Fruit fly (Drosophila melanogaster) whole organism, prepupa: ENCODE results near the gene Cad87A.

Experiments used
- Blimp-1 ChIP-seq: fragments of 200-800 bp; sonication (Bioruptor generic); optimal IDR thresholded peaks from 3 replicates; lab custom pipeline; 2017; ENCODE audit warnings: missing biosample characterization, missing genetic modification characterization, mild to moderate bottlenecking, moderate library complexity, missing genetic modification reagents
- CG10631 ChIP-seq: fragments of 200-800 bp; sonication (Bioruptor generic); optimal IDR thresholded peaks from 2 replicates; lab custom pipeline; 2016; ENCODE audit warnings: missing biosample characterization, missing genetic modification characterization
- CG11294 ChIP-seq: fragments of 200-800 bp; sonication (Bioruptor generic); IDR thresholded peaks from 2 replicates; pipeline ENCODE4 v1.3.6; 2022; ENCODE audit warnings: missing biosample characterization, missing genetic modification characterization
- CG11902 ChIP-seq: fragments of 200-800 bp; sonication (Bioruptor generic); optimal IDR thresholded peaks from 3 replicates; lab custom pipeline; 2016; ENCODE audit warnings: missing biosample characterization, missing genetic modification characterization
- CG15336 ChIP-seq: fragments of 200-800 bp; sonication (Bioruptor generic); IDR thresholded peaks from 2 replicates; pipeline ENCODE4 v1.3.6; 2022; ENCODE audit warnings: missing biosample characterization, missing genetic modification characterization
- CG16779 ChIP-seq: fragments of 200-800 bp; sonication (Bioruptor generic); optimal IDR thresholded peaks from 3 replicates; lab custom pipeline; 2017; ENCODE audit warnings: missing biosample characterization, mild to moderate bottlenecking, missing genetic modification characterization
- CG3032 ChIP-seq: fragments of 200-800 bp; optimal IDR thresholded peaks from 2 replicates; lab custom pipeline; 2019; ENCODE audit warnings: missing biosample characterization, mild to moderate bottlenecking, missing genetic modification characterization, moderate library complexity
- CG34406 ChIP-seq: fragments of 200-800 bp; sonication (Bioruptor generic); optimal IDR thresholded peaks from 3 replicates; lab custom pipeline; 2016; ENCODE audit warnings: missing biosample characterization, missing genetic modification characterization
- CG3919 ChIP-seq: fragments of 200-800 bp; sonication (Bioruptor generic); optimal IDR thresholded peaks from 3 replicates; lab custom pipeline; 2016; ENCODE audit warnings: missing biosample characterization, missing genetic modification characterization
- CG6163 ChIP-seq: fragments of 200-800 bp; sonication (Bioruptor generic); IDR thresholded peaks from 3 replicates; pipeline ENCODE4 v1.3.6; 2022; ENCODE audit warnings: missing biosample characterization, missing genetic modification characterization
- CG6276 ChIP-seq: fragments of 200-800 bp; sonication (Bioruptor generic); optimal IDR thresholded peaks from 2 replicates; lab custom pipeline; 2017; ENCODE audit warnings: missing biosample characterization, mild to moderate bottlenecking, missing genetic modification characterization
- CG6792 ChIP-seq: fragments of 200-800 bp; sonication (Bioruptor generic); optimal IDR thresholded peaks from 3 replicates; lab custom pipeline; 2016; ENCODE audit warnings: missing biosample characterization, missing genetic modification characterization
- CG6808 ChIP-seq: fragments of 200-800 bp; sonication (Bioruptor generic); optimal IDR thresholded peaks from 3 replicates; lab custom pipeline; 2017; ENCODE audit warnings: missing biosample characterization, missing genetic modification characterization, mild to moderate bottlenecking, moderate library complexity, missing genetic modification reagents
- CG6854 ChIP-seq: fragments of 200-800 bp; sonication (Bioruptor generic); optimal IDR thresholded peaks from 2 replicates; lab custom pipeline; 2017; ENCODE audit warnings: missing biosample characterization, mild to moderate bottlenecking, missing genetic modification characterization
- CG7368 ChIP-seq: fragments of 200-800 bp; sonication (Bioruptor generic); optimal IDR thresholded peaks from 3 replicates; lab custom pipeline; 2016; ENCODE audit warnings: missing biosample characterization, missing genetic modification characterization
- CG8119 ChIP-seq: fragments of 200-800 bp; sonication (Bioruptor generic); IDR thresholded peaks from 3 replicates; pipeline ENCODE4 v1.3.6; 2022; ENCODE audit warnings: missing biosample characterization, missing genetic modification characterization
- CG8319 ChIP-seq: fragments of 200-800 bp; sonication (Bioruptor generic); optimal IDR thresholded peaks from 3 replicates; lab custom pipeline; 2016; ENCODE audit warnings: missing biosample characterization, missing genetic modification characterization
- CG8632 ChIP-seq: fragments of 200-800 bp; sonication (Bioruptor generic); optimal IDR thresholded peaks from 3 replicates; lab custom pipeline; 2016; ENCODE audit warnings: missing biosample characterization, missing genetic modification characterization
- CG9139 ChIP-seq: fragments of 200-800 bp; sonication (Bioruptor generic); optimal IDR thresholded peaks from 3 replicates; lab custom pipeline; 2017; ENCODE audit warnings: missing biosample characterization, mild to moderate bottlenecking, missing genetic modification characterization
- Eip75B ChIP-seq: fragments of 200-800 bp; sonication (Bioruptor generic); optimal IDR thresholded peaks from 3 replicates; lab custom pipeline; 2016; ENCODE audit warnings: missing biosample characterization, missing genetic modification characterization
- Eip78C ChIP-seq: fragments of 200-800 bp; sonication (Bioruptor generic); peaks from one replicate; lab custom pipeline; 2016; ENCODE audit warnings: missing biosample characterization, missing genetic modification characterization
- Ets21C ChIP-seq: fragments of 200-800 bp; sonication (Bioruptor generic); optimal IDR thresholded peaks from 3 replicates; lab custom pipeline; 2016; ENCODE audit warnings: missing biosample characterization, missing genetic modification characterization
- Gug ChIP-seq: fragments of 200-800 bp; sonication (Bioruptor generic); IDR thresholded peaks from 2 replicates; pipeline ENCODE4 v1.3.6; 2022; ENCODE audit warnings: missing biosample characterization, missing genetic modification characterization
- Hr39 ChIP-seq: fragments of 200-800 bp; sonication (Bioruptor generic); optimal IDR thresholded peaks from 2 replicates; lab custom pipeline; 2016; ENCODE audit warnings: missing biosample characterization, missing genetic modification characterization
- Hr4 ChIP-seq: fragments of 200-800 bp; sonication (Bioruptor generic); optimal IDR thresholded peaks from 3 replicates; lab custom pipeline; 2016; ENCODE audit warnings: missing biosample characterization, missing genetic modification characterization
- Lpt ChIP-seq: fragments of 200-800 bp; sonication (Bioruptor generic); optimal IDR thresholded peaks from 3 replicates; lab custom pipeline; 2016; ENCODE audit warnings: missing biosample characterization, missing genetic modification characterization
- Met ChIP-seq: fragments of 200-800 bp; sonication (Bioruptor generic); optimal IDR thresholded peaks from 3 replicates; lab custom pipeline; 2016; ENCODE audit warnings: missing biosample characterization, missing genetic modification characterization
- OdsH ChIP-seq: fragments of 200-800 bp; sonication (Bioruptor generic); optimal IDR thresholded peaks from 3 replicates; lab custom pipeline; 2016; ENCODE audit warnings: missing biosample characterization, missing genetic modification characterization
- Smox ChIP-seq: fragments of 200-800 bp; sonication (Bioruptor generic); optimal IDR thresholded peaks from 3 replicates; lab custom pipeline; 2016; ENCODE audit warnings: missing biosample characterization, missing genetic modification characterization
- Sox102F ChIP-seq: fragments of 200-800 bp; sonication (Bioruptor generic); optimal IDR thresholded peaks from 2 replicates; lab custom pipeline; 2016; ENCODE audit warnings: missing biosample characterization, mild to moderate bottlenecking, missing genetic modification characterization
- Sox14 ChIP-seq: fragments of 200-800 bp; sonication (Bioruptor generic); optimal IDR thresholded peaks from 3 replicates; lab custom pipeline; 2016; ENCODE audit warnings: missing biosample characterization, missing genetic modification characterization
- achi ChIP-seq: fragments of 200-800 bp; sonication (Bioruptor generic); optimal IDR thresholded peaks from 3 replicates; lab custom pipeline; 2016; ENCODE audit warnings: missing biosample characterization, missing genetic modification characterization
- acj6 ChIP-seq: fragments of 200-800 bp; sonication (Bioruptor generic); optimal IDR thresholded peaks from 3 replicates; lab custom pipeline; 2016; ENCODE audit warnings: missing biosample characterization, missing genetic modification characterization
- dac ChIP-seq: fragments of 200-800 bp; sonication (Bioruptor generic); optimal IDR thresholded peaks from 2 replicates; lab custom pipeline; 2017; ENCODE audit warnings: missing biosample characterization, mild to moderate bottlenecking, missing genetic modification characterization
- esn ChIP-seq: fragments of 200-800 bp; sonication (Bioruptor generic); optimal IDR thresholded peaks from 2 replicates; lab custom pipeline; 2016; ENCODE audit warnings: missing biosample characterization, mild to moderate bottlenecking, missing genetic modification characterization, moderate library complexity
- fd59A ChIP-seq: fragments of 200-800 bp; sonication (Bioruptor generic); optimal IDR thresholded peaks from 2 replicates; lab custom pipeline; 2017; ENCODE audit warnings: missing biosample characterization, mild to moderate bottlenecking, missing genetic modification characterization, missing genetic modification reagents
- fd85E ChIP-seq: fragments of 200-800 bp; sonication (Bioruptor generic); optimal IDR thresholded peaks from 3 replicates; lab custom pipeline; 2016; ENCODE audit warnings: missing biosample characterization, missing genetic modification characterization
- fkh ChIP-seq: fragments of 200-800 bp; sonication (Bioruptor generic); optimal IDR thresholded peaks from 3 replicates; lab custom pipeline; 2017; ENCODE audit warnings: missing biosample characterization, mild to moderate bottlenecking, missing genetic modification characterization, moderate library complexity
- lz ChIP-seq: fragments of 200-800 bp; sonication (Bioruptor generic); optimal IDR thresholded peaks from 3 replicates; lab custom pipeline; 2016; ENCODE audit warnings: missing biosample characterization, missing genetic modification characterization
- net ChIP-seq: fragments of 200-800 bp; sonication (Bioruptor generic); optimal IDR thresholded peaks from 3 replicates; lab custom pipeline; 2016; ENCODE audit warnings: missing biosample characterization, missing genetic modification characterization
- pdm3 ChIP-seq: fragments of 200-800 bp; sonication (Bioruptor generic); optimal IDR thresholded peaks from 3 replicates; lab custom pipeline; 2016; ENCODE audit warnings: missing biosample characterization, missing genetic modification characterization
- salr ChIP-seq, 2 experiments: fragments of 200-800 bp; sonication (Bioruptor generic); optimal IDR thresholded peaks; 3 replicates each; lab custom pipeline; 2016 to 2018; ENCODE audit warnings: missing biosample characterization in 2 of 2, missing genetic modification characterization in 2 of 2, mild to moderate bottlenecking in 1 of 2
- spab ChIP-seq: fragments of 200-800 bp; sonication (Bioruptor generic); optimal IDR thresholded peaks from 2 replicates; lab custom pipeline; 2017; ENCODE audit warnings: missing biosample characterization, mild to moderate bottlenecking, missing genetic modification characterization, missing genetic modification reagents
- svp ChIP-seq: fragments of 200-800 bp; sonication (Bioruptor generic); peaks from one replicate; lab custom pipeline; 2016; ENCODE audit warnings: missing biosample characterization, missing genetic modification characterization
- topi ChIP-seq: fragments of 200-800 bp; sonication (Bioruptor generic); optimal IDR thresholded peaks from 3 replicates; lab custom pipeline; 2016; ENCODE audit warnings: missing biosample characterization, missing genetic modification characterization

Cad87A gene

dm6 chr3R:11882506-11882953 is 66.4 kb downstream of the Cad87A start, which contains the start of the genes CG6962 and CG31368 (continued):
- TF ChIP-seq svp (no peak), acj6 (GFP tag; lab: Kevin White, UChicago) (peak; percentile 81), dac (GFP tag; lab: Kevin White, UChicago) (peak; percentile 54), CG8632 (GFP tag; lab: Kevin White, UChicago) (peak; percentile 2), pdm3 (peak; percentile 77), CG11294 (GFP tag; lab: Robert Waterston, UW) (peak; percentile 50; the same call in 1 of the 2 replicates), Blimp-1 (GFP tag; lab: Kevin White, UChicago) (no peak), CG34406 (GFP tag; lab: Kevin White, UChicago) (peak; percentile 38)

- TF ChIP-seq Hr4 (GFP tag; lab: Kevin White, UChicago), result no peak
- TF ChIP-seq Eip75B (GFP tag; lab: Kevin White, UChicago), result no peak
- TF ChIP-seq Eip78C (GFP tag; lab: Kevin White, UChicago), result peak; percentile 10
- TF ChIP-seq spab (GFP tag; lab: Kevin White, UChicago), result no peak
Observed at dm6 chr3R:11877162-11877561, 71.8 kb downstream of the Cad87A start, which contains the start of gene sad. TSS of gene sad (plus strand) at chr3R:11877235.

- no peak for TF ChIP-seq CG6808 (GFP tag; lab: Kevin White, UChicago)
- no peak for TF ChIP-seq achi (GFP tag; lab: Kevin White, UChicago)
- TF ChIP-seq Ets21C (GFP tag; lab: Kevin White, UChicago), result no peak
- no peak for TF ChIP-seq Met
- TF ChIP-seq CG6276 (GFP tag; lab: Kevin White, UChicago), result no peak
- no peak for TF ChIP-seq CG34406 (GFP tag; lab: Kevin White, UChicago)
- no peak for TF ChIP-seq CG6854 (GFP tag; lab: Kevin White, UChicago)
- TF ChIP-seq net (GFP tag; lab: Kevin White, UChicago), result no peak
- TF ChIP-seq salr (GFP tag; optimal IDR thresholded peaks at IDR 0.05; lab: Kevin White, UChicago), result no peak
- TF ChIP-seq fkh (GFP tag; lab: Kevin White, UChicago), result no peak
- TF ChIP-seq Gug, result no peak
- TF ChIP-seq CG9139, result no peak
- no peak for TF ChIP-seq CG11902
Observed at dm6 chr3R:11876750-11877149, 72.2 kb downstream of the Cad87A start.

DNA sequence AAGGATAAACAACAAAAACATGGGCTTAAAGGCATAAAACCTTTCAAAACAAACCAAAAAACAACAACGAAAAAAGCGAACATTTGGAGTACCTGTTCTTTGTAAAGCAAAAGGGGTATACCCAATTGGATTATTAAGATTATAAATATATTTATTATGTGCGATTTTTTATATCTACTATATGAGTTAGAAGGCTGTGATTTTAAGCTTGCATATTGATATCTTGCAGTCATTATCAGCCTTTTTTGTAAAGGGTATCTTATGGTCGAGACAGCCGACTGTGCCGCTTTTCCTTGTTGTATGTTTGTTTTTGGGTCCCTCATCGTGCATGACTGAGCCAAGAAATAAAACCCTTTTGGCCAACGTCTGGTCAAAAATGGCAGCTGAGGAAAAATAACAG is 76.2 kb downstream of the Cad87A start:
- TF ChIP-seq svp (peak; percentile 78), CG11902 (peak; percentile 60), Eip78C (GFP tag; lab: Kevin White, UChicago) (peak; percentile 57), esn (peak; percentile 77), achi (GFP tag; lab: Kevin White, UChicago) (peak; percentile 38), CG6276 (GFP tag; lab: Kevin White, UChicago) (no peak), CG8119 (GFP tag; lab: Robert Waterston, UW) (peak; percentile 39; the same call in 1 of the 3 replicates), CG6163 (GFP tag; lab: Robert Waterston, UW) (peak; percentile 45; the same call in 2 of the 3 replicates), OdsH (GFP tag; lab: Kevin White, UChicago) (peak; percentile 36), Blimp-1 (GFP tag; lab: Kevin White, UChicago) (peak; percentile 49), fd59A (GFP tag; lab: Kevin White, UChicago) (no peak), CG15336 (GFP tag; lab: Robert Waterston, UW) (0 out of 2 replicates have a peak, but pooled peaks have one; percentile 32), CG11294 (GFP tag; lab: Robert Waterston, UW) (no peak), CG6792 (peak; percentile 61), lz (GFP tag; lab: Kevin White, UChicago) (peak; percentile 56), fkh (GFP tag; lab: Kevin White, UChicago) (no peak), CG10631 (GFP tag; lab: Kevin White, UChicago) (peak; percentile 56), CG3032 (tag; lab: Kevin White, UChicago) (peak; percentile 18), Eip75B (GFP tag; lab: Kevin White, UChicago) (peak; percentile 63), Hr39 (peak; percentile 35), Ets21C (GFP tag; lab: Kevin White, UChicago) (peak; percentile 15), CG16779 (tag; lab: Kevin White, UChicago) (no peak), CG7368 (GFP tag; lab: Kevin White, UChicago) (peak; percentile 41), Smox (peak; percentile 26), topi (peak; percentile 69), spab (GFP tag; lab: Kevin White, UChicago) (peak; percentile 18), CG8632 (GFP tag; lab: Kevin White, UChicago) (peak; percentile 36), Lpt (GFP tag; lab: Kevin White, UChicago) (no peak), CG8319 (peak; percentile 25), fd85E (GFP tag; lab: Kevin White, UChicago) (peak; percentile 1), CG3919 (peak; percentile 74), Sox102F (peak; percentile 53), Sox14 (GFP tag; lab: Kevin White, UChicago) (no peak)
